Worm (Caenorhabditis elegans) whole organism, L4 larva: ENCODE results near the gene swt-1.

Source experiments
- F37D6.2 ChIP-seq: sonication (generic microtip); optimal IDR thresholded peaks from 2 replicates; lab custom pipeline; 2016; ENCODE audit warnings: mild to moderate bottlenecking, missing genetic modification characterization, missing compliant biosample characterization
- T20F7.1 ChIP-seq: fragments of 200-800 bp; sonication (Bioruptor generic); optimal IDR thresholded peaks from 2 replicates; lab custom pipeline; 2018; ENCODE audit warnings: mild to moderate bottlenecking, missing genetic modification characterization, missing compliant biosample characterization
- Y48G9A.11 ChIP-seq: fragments of 200-800 bp; sonication (Bioruptor generic); IDR thresholded peaks from 2 replicates; pipeline ENCODE4 v1.3.6; 2022; ENCODE audit warnings: missing genetic modification reagents, missing genetic modification characterization, missing compliant biosample characterization
- ZK546.5 ChIP-seq, 2 experiments: sonication (generic microtip); optimal IDR thresholded peaks; 2 replicates each; lab custom pipeline; 2017; ENCODE audit warnings: missing biosample characterization in 2 of 2, missing genetic modification characterization in 2 of 2
- aha-1 ChIP-seq: fragments of 150-350 bp; peaks from one replicate; lab custom pipeline; 2014; ENCODE audit warnings: missing biosample characterization, missing genetic modification characterization
- aly-2 ChIP-seq: sonication (generic microtip); optimal IDR thresholded peaks from 2 replicates; lab custom pipeline; 2018; ENCODE audit warnings: missing biosample characterization, missing genetic modification characterization
- arid-1 ChIP-seq: fragments of 200-800 bp; sonication (Bioruptor generic); conservative IDR thresholded peaks from 2 replicates; pipeline ENCODE4 v1.3.6; 2022; ENCODE audit warnings: missing genetic modification reagents, missing genetic modification characterization, missing compliant biosample characterization
- attf-4 ChIP-seq: sonication (generic microtip); optimal IDR thresholded peaks from 3 replicates; lab custom pipeline; 2017; ENCODE audit warnings: missing biosample characterization, missing genetic modification characterization
- ceh-28 ChIP-seq: fragments of 150-350 bp; optimal IDR thresholded peaks from 2 replicates; lab custom pipeline; 2014; ENCODE audit warnings: missing biosample characterization, missing genetic modification reagents, missing genetic modification characterization
- ceh-32 ChIP-seq: sonication (generic microtip); optimal IDR thresholded peaks from 2 replicates; lab custom pipeline; 2016; ENCODE audit warnings: mild to moderate bottlenecking, missing genetic modification characterization, missing compliant biosample characterization; ENCODE audit not compliant: poor library complexity
- ceh-62 ChIP-seq: sonication (generic microtip); optimal IDR thresholded peaks from 2 replicates; lab custom pipeline; 2017; ENCODE audit warnings: missing biosample characterization, missing genetic modification characterization
- ces-1 ChIP-seq: fragments of 150-350 bp; sonication (generic microtip); optimal IDR thresholded peaks from 4 replicates; lab custom pipeline; 2014; ENCODE audit warnings: missing biosample characterization, missing genetic modification reagents, missing genetic modification characterization
- daf-12 ChIP-seq: fragments of 150-350 bp; optimal IDR thresholded peaks from 2 replicates; lab custom pipeline; 2014; ENCODE audit warnings: missing biosample characterization, missing genetic modification reagents, missing genetic modification characterization
- daf-19 ChIP-seq: fragments of 200-800 bp; sonication (Bioruptor generic); conservative IDR thresholded peaks from 2 replicates; pipeline ENCODE4 v1.3.6; 2022; ENCODE audit warnings: missing genetic modification characterization, missing compliant biosample characterization
- daf-8 ChIP-seq: fragments of 200-800 bp; sonication (Bioruptor generic); IDR thresholded peaks from 2 replicates; pipeline ENCODE4 v1.3.6; 2022; ENCODE audit warnings: missing genetic modification characterization, missing compliant biosample characterization
- dmd-6 ChIP-seq: fragments of 200-800 bp; sonication (Bioruptor generic); IDR thresholded peaks from 2 replicates; pipeline ENCODE4 v1.3.6; 2022; ENCODE audit warnings: missing genetic modification reagents, missing genetic modification characterization, missing compliant biosample characterization
- dmd-9 ChIP-seq: fragments of 200-800 bp; sonication (Bioruptor generic); IDR thresholded peaks from 2 replicates; pipeline ENCODE4 v1.3.6; 2022; ENCODE audit warnings: missing genetic modification reagents, missing genetic modification characterization, missing compliant biosample characterization
- dpl-1 ChIP-seq: fragments of 150-350 bp; optimal IDR thresholded peaks from 2 replicates; lab custom pipeline; 2014; ENCODE audit warnings: missing biosample characterization, missing genetic modification reagents, missing genetic modification characterization
- egl-27 ChIP-seq: sonication (generic microtip); optimal IDR thresholded peaks from 3 replicates; lab custom pipeline; 2017; ENCODE audit warnings: missing biosample characterization, missing genetic modification reagents, missing genetic modification characterization
- egl-43 ChIP-seq: fragments of 200-800 bp; sonication (Bioruptor generic); IDR thresholded peaks from 2 replicates; pipeline ENCODE4 v1.3.6; 2022; ENCODE audit warnings: missing genetic modification reagents, missing genetic modification characterization, missing compliant biosample characterization
- fkh-10 ChIP-seq: fragments of 150-350 bp; optimal IDR thresholded peaks from 2 replicates; lab custom pipeline; 2014; ENCODE audit warnings: missing biosample characterization, missing genetic modification reagents, missing genetic modification characterization
- hlh-30 ChIP-seq: sonication (generic microtip); optimal IDR thresholded peaks from 2 replicates; lab custom pipeline; 2017; ENCODE audit warnings: antibody characterized with exemption, mild to moderate bottlenecking, missing genetic modification characterization, missing compliant biosample characterization; ENCODE audit not compliant: insufficient read depth
- lin-13 ChIP-seq: fragments of 150-350 bp; optimal IDR thresholded peaks from 2 replicates; lab custom pipeline; 2014; ENCODE audit warnings: missing biosample characterization, missing genetic modification reagents, missing genetic modification characterization
- lin-39 ChIP-seq: fragments of 150-350 bp; optimal IDR thresholded peaks from 2 replicates; lab custom pipeline; 2014; ENCODE audit warnings: missing biosample characterization, missing genetic modification reagents, missing genetic modification characterization
- mxl-2 ChIP-seq: fragments of 200-800 bp; sonication (Bioruptor generic); conservative IDR thresholded peaks from 2 replicates; pipeline ENCODE4 v1.3.6; 2022; ENCODE audit warnings: missing genetic modification reagents, missing genetic modification characterization, missing compliant biosample characterization
- mxl-3 ChIP-seq: fragments of 200-800 bp; sonication (Bioruptor generic); optimal IDR thresholded peaks from 2 replicates; lab custom pipeline; 2018; ENCODE audit warnings: mild to moderate bottlenecking, missing genetic modification characterization, missing compliant biosample characterization
- nhr-102 ChIP-seq: sonication (generic microtip); optimal IDR thresholded peaks from 2 replicates; lab custom pipeline; 2016; ENCODE audit warnings: mild to moderate bottlenecking, missing genetic modification characterization, moderate library complexity, missing compliant biosample characterization
- nhr-11 ChIP-seq: fragments of 150-350 bp; optimal IDR thresholded peaks from 2 replicates; lab custom pipeline; 2014; ENCODE audit warnings: missing biosample characterization, missing genetic modification characterization
- nhr-237 ChIP-seq: sonication (generic microtip); optimal IDR thresholded peaks from 2 replicates; lab custom pipeline; 2017; ENCODE audit warnings: missing biosample characterization, missing genetic modification characterization
- nhr-25 ChIP-seq: sonication (generic microtip); optimal IDR thresholded peaks from 2 replicates; lab custom pipeline; 2017; ENCODE audit warnings: missing genetic modification characterization, mild to moderate bottlenecking, missing compliant biosample characterization, antibody characterized with exemption, moderate library complexity, borderline replicate concordance; ENCODE audit not compliant: insufficient read depth
- nhr-42 ChIP-seq: fragments of 200-800 bp; sonication (Bioruptor generic); IDR thresholded peaks from 2 replicates; pipeline ENCODE4 v1.3.6; 2022; ENCODE audit warnings: missing genetic modification characterization, missing compliant biosample characterization
- nhr-76 ChIP-seq: fragments of 150-350 bp; optimal IDR thresholded peaks from 2 replicates; lab custom pipeline; 2014; ENCODE audit warnings: missing biosample characterization, missing genetic modification characterization
- pha-4 ChIP-seq, 2 experiments: fragments of 150-350 bp in 1 of 2; fragments of 200-800 bp in 1 of 2; sonication (Bioruptor generic) in 1 of 2; IDR thresholded peaks in 1 of 2; optimal IDR thresholded peaks in 1 of 2; 2 replicates each; pipeline versions ENCODE4 v1.3.6 to Lab custom; 2014 to 2022; ENCODE audit warnings: missing genetic modification characterization in 2 of 2, missing genetic modification reagents in 2 of 2, missing biosample characterization in 1 of 2, missing compliant biosample characterization in 1 of 2
- php-3 ChIP-seq: fragments of 200-800 bp; sonication (Bioruptor generic); IDR thresholded peaks from 2 replicates; pipeline ENCODE4 v1.3.6; 2022; ENCODE audit warnings: missing genetic modification reagents, missing genetic modification characterization, missing compliant biosample characterization
- saeg-2 ChIP-seq: fragments of 200-800 bp; sonication (Bioruptor generic); IDR thresholded peaks from 2 replicates; pipeline ENCODE4 v1.3.6; 2022; ENCODE audit warnings: missing genetic modification reagents, missing genetic modification characterization, missing compliant biosample characterization
- spr-1 ChIP-seq: sonication (generic microtip); optimal IDR thresholded peaks from 2 replicates; lab custom pipeline; 2016; ENCODE audit warnings: mild to moderate bottlenecking, missing genetic modification characterization, missing compliant biosample characterization
- tag-97 ChIP-seq: fragments of 200-800 bp; sonication (Bioruptor generic); IDR thresholded peaks from 2 replicates; pipeline ENCODE4 v1.3.6; 2022; ENCODE audit warnings: missing genetic modification characterization, missing compliant biosample characterization
- tra-1 ChIP-seq: fragments of 200-800 bp; sonication (Bioruptor generic); IDR thresholded peaks from 2 replicates; pipeline ENCODE4 v1.3.6; 2022; ENCODE audit warnings: missing genetic modification reagents, missing genetic modification characterization, missing compliant biosample characterization
- unc-130 ChIP-seq: sonication (generic microtip); optimal IDR thresholded peaks from 2 replicates; lab custom pipeline; 2016; ENCODE audit warnings: missing genetic modification reagents, missing genetic modification characterization, missing compliant biosample characterization
- unc-39 ChIP-seq: sonication (generic microtip); optimal IDR thresholded peaks from 2 replicates; lab custom pipeline; 2017; ENCODE audit warnings: missing biosample characterization, missing genetic modification characterization
- unc-62 ChIP-seq, 3 experiments: fragments of 150-350 bp in 1 of 3; sonication (generic microtip); optimal IDR thresholded peaks in 2 of 3; peaks in 1 of 3; 1 replicate in 1 of 3; 2 replicates in 2 of 3; lab custom pipeline; 2014 to 2017; ENCODE audit warnings: missing biosample characterization in 3 of 3, missing genetic modification characterization in 3 of 3, missing genetic modification reagents in 3 of 3, missing genotype in 1 of 3
- zfp-2 ChIP-seq: sonication (generic microtip); optimal IDR thresholded peaks from 2 replicates; lab custom pipeline; 2016; ENCODE audit warnings: mild to moderate bottlenecking, missing genetic modification characterization, missing compliant biosample characterization
- zfp-3 ChIP-seq: fragments of 200-800 bp; sonication (Bioruptor generic); conservative IDR thresholded peaks from 2 replicates; pipeline ENCODE4 v1.3.6; 2022; ENCODE audit warnings: missing genetic modification reagents, missing genetic modification characterization, missing compliant biosample characterization
- ztf-11 ChIP-seq: fragments of 150-350 bp; optimal IDR thresholded peaks from 2 replicates; lab custom pipeline; 2014; ENCODE audit warnings: missing biosample characterization, missing genetic modification characterization

swt-1 gene

ce11 chrIV:291851-292367, 15.4 kb upstream of the swt-1 start (continued):
- peak; percentile 65; the same call in 1 of the 2 replicates for TF ChIP-seq zfp-3 (GFP tag; lab: Robert Waterston, UW)
- TF ChIP-seq daf-8 (GFP tag; lab: Robert Waterston, UW), result no peak
- no peak for TF ChIP-seq egl-43
- TF ChIP-seq attf-4 (tag; lab: Kevin White, UChicago), result no peak
- no peak for TF ChIP-seq tag-97 (GFP tag; lab: Robert Waterston, UW)
- TF ChIP-seq Y48G9A.11 (GFP tag; lab: Robert Waterston, UW), result no peak
- no peak; the same call in 1 of the 2 replicates for TF ChIP-seq pha-4 (GFP tag; IDR thresholded peaks at IDR 0.05; lab: Robert Waterston, UW)
- TF ChIP-seq pha-4 (tag; optimal IDR thresholded peaks at IDR 0.05; lab: Kevin White, UChicago), result no peak
- TF ChIP-seq dpl-1 (GFP tag; lab: Kevin White, UChicago), result no peak
- TF ChIP-seq zfp-2 (tag; lab: Kevin White, UChicago), result no peak
- no peak for TF ChIP-seq nhr-76 (tag; lab: Kevin White, UChicago)
- TF ChIP-seq unc-130, result no peak
- TF ChIP-seq ztf-11 (tag; lab: Kevin White, UChicago), result no peak
- TF ChIP-seq aly-2, result no peak
- TF ChIP-seq lin-13, result no peak
- peak; percentile 74 for TF ChIP-seq dmd-6
- TF ChIP-seq nhr-25 (tag; lab: Kevin White, UChicago), result no peak
- no peak for TF ChIP-seq fkh-10
- TF ChIP-seq F37D6.2 (tag; lab: Kevin White, UChicago), result no peak
- TF ChIP-seq ceh-32 (tag; lab: Kevin White, UChicago), result no peak
- TF ChIP-seq lin-39 (tag; lab: Kevin White, UChicago), result no peak
- peak; percentile 48 for TF ChIP-seq T20F7.1 (GFP tag; lab: Kevin White, UChicago)
- no peak for TF ChIP-seq saeg-2 (GFP tag; lab: Robert Waterston, UW)
- no peak for TF ChIP-seq ceh-62
- no peak for TF ChIP-seq nhr-11 (tag; lab: Kevin White, UChicago)
- TF ChIP-seq arid-1 (GFP tag; lab: Robert Waterston, UW), result no peak
- TF ChIP-seq egl-27 (tag; lab: Kevin White, UChicago), result no peak
- TF ChIP-seq nhr-42 (GFP tag; lab: Robert Waterston, UW), result 0 out of 2 replicates have a peak, but pooled peaks have one; percentile 37
- TF ChIP-seq spr-1 (tag; lab: Kevin White, UChicago), result peak; percentile 57
- peak; percentile 64 for TF ChIP-seq hlh-30 (tag; lab: Kevin White, UChicago)
- peak; percentile 70 for TF ChIP-seq php-3
- TF ChIP-seq mxl-2 (GFP tag; lab: Robert Waterston, UW), result no peak
- no peak for TF ChIP-seq ZK546.5 (tag; optimal IDR thresholded peaks at IDR 0.05; lab: Kevin White, UChicago)
- TF ChIP-seq nhr-237 (tag; lab: Kevin White, UChicago), result no peak
- no peak for TF ChIP-seq dmd-9 (GFP tag; lab: Robert Waterston, UW)
- no peak for TF ChIP-seq daf-12
- TF ChIP-seq unc-39, result no peak
- peak; percentile 49; the same call in 1 of the 2 replicates for TF ChIP-seq tra-1 (GFP tag; lab: Robert Waterston, UW)
- no peak for TF ChIP-seq ceh-28 (tag; lab: Kevin White, UChicago)
- peak; percentile 83 for TF ChIP-seq nhr-102 (tag; lab: Kevin White, UChicago)

- TF ChIP-seq unc-62 (GFP tag; optimal IDR thresholded peaks at IDR 0.05 in 1 of 2; lab: Kevin White, UChicago) (peak in 1 of 2 experiments; percentile 37), unc-62 (tag; optimal IDR thresholded peaks at IDR 0.05; lab: Kevin White, UChicago) (no peak), mxl-3 (GFP tag; lab: Kevin White, UChicago) (no peak), dmd-9 (GFP tag; lab: Robert Waterston, UW) (no peak), aha-1 (tag; lab: Kevin White, UChicago) (peak; percentile 95), lin-39 (tag; lab: Kevin White, UChicago) (no peak), tag-97 (GFP tag; lab: Robert Waterston, UW) (no peak), daf-19 (GFP tag; lab: Robert Waterston, UW) (no peak), ces-1 (GFP tag; lab: Kevin White, UChicago) (no peak)
Measured at ce11 chrIV:293163-293755, 14.0 kb upstream of the swt-1 start.
